Fruit fly (Drosophila melanogaster): ENCODE data around the gene Tpl94D.
A peak's percentile ranks its signal among the peaks of the same experiment; 100 is the strongest.

Tpl94D gene

dm6 chr3R:23013482-23013881 is 47.4 kb downstream of the Tpl94D start:
- TF ChIP-seq CG8478 (optimal IDR thresholded peaks at IDR 0.05), result no peak
- TF ChIP-seq psq (optimal IDR thresholded peaks at IDR 0.05), result no peak
- TF ChIP-seq usp (GFP tag; optimal IDR thresholded peaks at IDR 0.05), result no peak
- TF ChIP-seq EcR (GFP tag; optimal IDR thresholded peaks at IDR 0.05), result peak; percentile 35 to 57

All from whole organism.